Worm (Caenorhabditis elegans) whole organism, L2 larva: ENCODE measurements around the gene hot-7.
A peak's percentile ranks its signal among the peaks of the same experiment; 100 is the strongest.

Experiments used
- ama-1 ChIP-seq: fragments of 150-350 bp; optimal IDR thresholded peaks from 2 replicates; lab custom pipeline; 2018; ENCODE audit warnings: inconsistent platforms
- elt-1 ChIP-seq: fragments of 150-350 bp; optimal IDR thresholded peaks from 2 replicates; lab custom pipeline; 2014; ENCODE audit warnings: missing biosample characterization, missing genetic modification characterization
- nhr-25 ChIP-seq: fragments of 150-350 bp; sonication (generic microtip); optimal IDR thresholded peaks from 3 replicates; lab custom pipeline; 2014; ENCODE audit warnings: missing biosample characterization, missing genetic modification characterization
- ztf-11 ChIP-seq: sonication (generic microtip); optimal IDR thresholded peaks from 2 replicates; lab custom pipeline; 2017; ENCODE audit warnings: missing biosample characterization, missing genetic modification characterization

- TF ChIP-seq ztf-11 (tag; lab: Kevin White, UChicago) (no peak), elt-1 (tag; lab: Kevin White, UChicago) (no peak), nhr-25 (tag; lab: Kevin White, UChicago) (peak; percentile 95), ama-1 (lab: Kevin White, UChicago) (peak; percentile 66)
Observed at ce11 chrII:14251400-14251940, 40.3 kb downstream of the hot-7 start.
